Worm (Caenorhabditis elegans) whole organism, early embryonic: ENCODE measurements around the gene Y39G8B.13.
A peak's percentile ranks its signal among the peaks of the same experiment; 100 is the strongest.
"Not testable (repeated sequence)": the region's sequence is repeated elsewhere in the genome, so short reads cannot be mapped to it uniquely, and the experiment has no call there.

Experiments
- B0310.2 ChIP-seq: sonication (generic microtip); optimal IDR thresholded peaks from 2 replicates; lab custom pipeline; 2016; ENCODE audit warnings: mild to moderate bottlenecking, missing genetic modification characterization, missing compliant biosample characterization
- aly-1 ChIP-seq: sonication (generic microtip); optimal IDR thresholded peaks from 2 replicates; lab custom pipeline; 2016; ENCODE audit warnings: missing genetic modification characterization, missing compliant biosample characterization
- ama-1 ChIP-seq: fragments of 150-350 bp; optimal IDR thresholded peaks from 2 replicates; lab custom pipeline; 2014
- ceh-13 ChIP-seq: fragments of 200-800 bp; sonication (Bioruptor generic); optimal IDR thresholded peaks from 2 replicates; lab custom pipeline; 2018; ENCODE audit warnings: mild to moderate bottlenecking, missing genetic modification characterization, missing compliant biosample characterization
- ceh-36 ChIP-seq: sonication (generic microtip); optimal IDR thresholded peaks from 2 replicates; lab custom pipeline; 2016; ENCODE audit warnings: missing genetic modification characterization, inconsistent platforms, missing compliant biosample characterization
- flt-1 ChIP-seq: fragments of 200-800 bp; sonication (Bioruptor generic); IDR thresholded peaks from 2 replicates; pipeline ENCODE4 v1.3.6; 2022; ENCODE audit warnings: missing genetic modification characterization, missing compliant biosample characterization
- hmbx-1 ChIP-seq: sonication (generic microtip); optimal IDR thresholded peaks from 2 replicates; lab custom pipeline; 2016; ENCODE audit warnings: mild to moderate bottlenecking, missing genetic modification characterization, missing compliant biosample characterization
- hnd-1 ChIP-seq: sonication (generic microtip); optimal IDR thresholded peaks from 2 replicates; lab custom pipeline; 2016; ENCODE audit warnings: missing genetic modification characterization, missing compliant biosample characterization
- pes-1 ChIP-seq: fragments of 200-800 bp; sonication (Bioruptor generic); IDR thresholded peaks from 2 replicates; pipeline ENCODE4 v1.3.6; 2022; ENCODE audit warnings: missing genetic modification reagents, missing genetic modification characterization, missing compliant biosample characterization
- scrt-1 ChIP-seq: fragments of 200-800 bp; sonication (Bioruptor generic); IDR thresholded peaks from 2 replicates; pipeline ENCODE4 v1.3.6; 2022; ENCODE audit warnings: missing genetic modification characterization, missing compliant biosample characterization
- sea-1 ChIP-seq: fragments of 200-800 bp; sonication (Bioruptor generic); conservative IDR thresholded peaks from 2 replicates; pipeline ENCODE4 v1.3.6; 2022; ENCODE audit warnings: missing genetic modification characterization, missing compliant biosample characterization
- tbx-11 ChIP-seq: fragments of 200-800 bp; sonication (Bioruptor generic); IDR thresholded peaks from 2 replicates; pipeline ENCODE4 v1.3.6; 2022; ENCODE audit warnings: missing genetic modification characterization, missing compliant biosample characterization
- tbx-37 ChIP-seq: fragments of 200-800 bp; sonication (Bioruptor generic); conservative IDR thresholded peaks from 2 replicates; pipeline ENCODE4 v1.3.6; 2022; ENCODE audit warnings: missing genetic modification reagents, missing genetic modification characterization, missing compliant biosample characterization

DNA sequence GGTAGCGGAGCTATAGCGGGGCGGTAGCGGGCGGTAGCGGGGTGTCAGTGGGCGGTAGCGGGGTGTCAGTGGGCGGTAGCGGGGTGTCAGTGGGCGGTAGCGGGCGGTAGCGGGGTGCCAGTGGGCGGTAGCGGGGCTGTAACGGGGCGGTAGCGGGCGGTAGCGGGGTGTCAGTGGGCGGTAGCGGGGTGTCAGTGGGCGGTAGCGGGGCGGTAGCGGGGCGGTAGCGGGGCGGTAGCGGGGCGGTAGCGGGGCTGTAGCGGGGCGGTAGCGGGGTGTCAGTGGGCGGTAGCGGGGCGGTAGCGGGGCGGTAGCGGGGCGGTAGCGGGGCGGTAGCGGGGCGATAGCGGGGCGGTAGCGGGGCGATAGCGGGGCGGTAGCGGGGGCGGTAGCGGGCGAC lies 36.8 kb upstream of the Y39G8B.13 start:
- TF ChIP-seq ama-1; flt-1 (GFP tag; lab: Robert Waterston, UW); hnd-1; hmbx-1 (tag; lab: Kevin White, UChicago); aly-1 (tag; lab: Kevin White, UChicago); B0310.2 (tag; lab: Kevin White, UChicago); ceh-13 (GFP tag; lab: Kevin White, UChicago); ceh-36 (tag; lab: Kevin White, UChicago): not testable (repeated sequence)
- TF ChIP-seq tbx-11 (GFP tag; lab: Robert Waterston, UW): peak; percentile 63; the same call in 1 of the 2 replicates
- TF ChIP-seq tbx-37 (GFP tag; lab: Robert Waterston, UW): peak; percentile 37
- peak; percentile 68; the same call in 1 of the 2 replicates for TF ChIP-seq pes-1
- TF ChIP-seq scrt-1: 0 out of 2 replicates have a peak, but pooled peaks have one; percentile 43
- TF ChIP-seq sea-1: 0 out of 2 replicates have a peak, but pooled peaks have one; percentile 51
